Fruit fly (Drosophila melanogaster) whole organism, embryonic: ENCODE results near the gene CG13097.
A peak's percentile ranks its signal among the peaks of the same experiment; 100 is the strongest.

Experiments used
- Adf1 ChIP-seq: fragments of 200-800 bp; sonication (Bioruptor generic); IDR thresholded peaks from 2 replicates; pipeline ENCODE4 v1.3.6; 2022; ENCODE audit warnings: missing biosample characterization, missing genetic modification characterization
- Asciz ChIP-seq: fragments of 200-800 bp; sonication (Bioruptor generic); optimal IDR thresholded peaks from 2 replicates; lab custom pipeline; 2017; ENCODE audit warnings: missing biosample characterization, mild to moderate bottlenecking, missing genetic modification characterization, missing genetic modification reagents
- CG10147 ChIP-seq: fragments of 200-800 bp; sonication (Bioruptor generic); optimal IDR thresholded peaks from 2 replicates; lab custom pipeline; 2019; ENCODE audit warnings: missing biosample characterization, mild to moderate bottlenecking, missing genetic modification characterization, moderate library complexity
- CG1024 ChIP-seq: fragments of 200-800 bp; sonication (Bioruptor generic); IDR thresholded peaks from 2 replicates; pipeline ENCODE4 v1.3.6; 2022; ENCODE audit warnings: missing biosample characterization, missing genetic modification characterization
- CG10654 ChIP-seq: fragments of 200-800 bp; sonication (Bioruptor generic); optimal IDR thresholded peaks from 2 replicates; lab custom pipeline; 2016; ENCODE audit warnings: missing biosample characterization, missing genetic modification characterization
- CG11247 ChIP-seq: fragments of 200-800 bp; sonication (Bioruptor generic); IDR thresholded peaks from 2 replicates; pipeline ENCODE4 v1.3.6; 2022; ENCODE audit warnings: missing biosample characterization, missing genetic modification characterization
- CG11723 ChIP-seq: fragments of 200-800 bp; sonication (Bioruptor generic); optimal IDR thresholded peaks from 2 replicates; lab custom pipeline; 2017; ENCODE audit warnings: missing biosample characterization, mild to moderate bottlenecking, missing genetic modification characterization
- CG15011 ChIP-seq: fragments of 200-800 bp; sonication (Bioruptor generic); optimal IDR thresholded peaks from 3 replicates; lab custom pipeline; 2018; ENCODE audit warnings: missing biosample characterization, mild to moderate bottlenecking, missing genetic modification characterization
- CG16779 ChIP-seq: fragments of 200-800 bp; sonication (Bioruptor generic); IDR thresholded peaks from 2 replicates; pipeline ENCODE4 v1.3.6; 2022; ENCODE audit warnings: missing biosample characterization, missing genetic modification characterization
- CG17802 ChIP-seq: fragments of 200-800 bp; sonication (Bioruptor generic); optimal IDR thresholded peaks from 2 replicates; lab custom pipeline; 2018; ENCODE audit warnings: missing biosample characterization, mild to moderate bottlenecking, missing genetic modification characterization, moderate library complexity
- CG1832 ChIP-seq: fragments of 200-800 bp; sonication (Bioruptor generic); optimal IDR thresholded peaks from 2 replicates; lab custom pipeline; 2017; ENCODE audit warnings: missing biosample characterization, mild to moderate bottlenecking, missing genetic modification characterization, inconsistent platforms
- CG2199 ChIP-seq: fragments of 200-800 bp; sonication (Bioruptor generic); IDR thresholded peaks from 3 replicates; pipeline ENCODE4 v1.3.6; 2022; ENCODE audit warnings: missing biosample characterization, missing genetic modification characterization
- CG30431 ChIP-seq: fragments of 200-800 bp; sonication (Bioruptor generic); optimal IDR thresholded peaks from 2 replicates; lab custom pipeline; 2017; ENCODE audit warnings: missing biosample characterization, missing genetic modification characterization
- CG3281 ChIP-seq: fragments of 200-800 bp; sonication (Bioruptor generic); optimal IDR thresholded peaks from 3 replicates; lab custom pipeline; 2017; ENCODE audit warnings: missing biosample characterization, mild to moderate bottlenecking, missing genetic modification characterization
- CG5180 ChIP-seq: fragments of 200-800 bp; sonication (Bioruptor generic); optimal IDR thresholded peaks from 3 replicates; lab custom pipeline; 2017; ENCODE audit warnings: missing biosample characterization, missing genetic modification characterization, mild to moderate bottlenecking, moderate library complexity, missing genetic modification reagents
- CG6175 ChIP-seq: fragments of 200-800 bp; sonication (Bioruptor generic); IDR thresholded peaks from 3 replicates; pipeline ENCODE4 v1.3.6; 2022; ENCODE audit warnings: missing biosample characterization, missing genetic modification characterization
- CG6765 ChIP-seq: fragments of 200-800 bp; sonication (Bioruptor generic); optimal IDR thresholded peaks from 3 replicates; lab custom pipeline; 2017; ENCODE audit warnings: missing biosample characterization, mild to moderate bottlenecking, missing genetic modification characterization
- CG9727 ChIP-seq: fragments of 200-800 bp; sonication (Bioruptor generic); optimal IDR thresholded peaks from 3 replicates; lab custom pipeline; 2017; ENCODE audit warnings: missing biosample characterization, mild to moderate bottlenecking, missing genetic modification characterization
- CG9876 ChIP-seq: fragments of 200-800 bp; sonication (Bioruptor generic); optimal IDR thresholded peaks from 2 replicates; lab custom pipeline; 2016; ENCODE audit warnings: missing biosample characterization, missing genetic modification characterization
- CG9932 ChIP-seq: fragments of 200-800 bp; sonication (Bioruptor generic); IDR thresholded peaks from 2 replicates; pipeline ENCODE4 v1.3.6; 2022; ENCODE audit warnings: missing biosample characterization, missing genetic modification characterization
- CHES-1-like ChIP-seq: fragments of 200-800 bp; sonication (Bioruptor generic); optimal IDR thresholded peaks from 2 replicates; lab custom pipeline; 2016; ENCODE audit warnings: missing biosample characterization, missing genetic modification characterization
- Camta ChIP-seq: fragments of 200-800 bp; sonication (Bioruptor generic); optimal IDR thresholded peaks from 2 replicates; lab custom pipeline; 2016; ENCODE audit warnings: missing biosample characterization, missing genetic modification characterization
- Chrac-16 ChIP-seq: fragments of 200-800 bp; sonication (Bioruptor generic); optimal IDR thresholded peaks from 3 replicates; lab custom pipeline; 2016; ENCODE audit warnings: missing biosample characterization, missing genetic modification characterization
- CkIIα-i1 ChIP-seq: fragments of 200-800 bp; sonication (Bioruptor generic); IDR thresholded peaks from 2 replicates; pipeline ENCODE4 v1.3.6; 2022; ENCODE audit warnings: missing biosample characterization, missing genetic modification characterization
- Gug ChIP-seq: fragments of 200-800 bp; sonication (Bioruptor generic); IDR thresholded peaks from 4 replicates; pipeline ENCODE4 v1.3.6; 2022; ENCODE audit warnings: missing biosample characterization, missing genetic modification characterization
- H2.0 ChIP-seq: fragments of 200-800 bp; sonication (Bioruptor generic); IDR thresholded peaks from 2 replicates; pipeline ENCODE4 v1.3.6; 2022; ENCODE audit warnings: missing biosample characterization, missing genetic modification characterization
- HmgD ChIP-seq: fragments of 200-800 bp; sonication (Bioruptor generic); optimal IDR thresholded peaks from 3 replicates; lab custom pipeline; 2016; ENCODE audit warnings: missing biosample characterization, missing genetic modification characterization
- Hr3 ChIP-seq: fragments of 200-800 bp; sonication (Bioruptor generic); optimal IDR thresholded peaks from 3 replicates; lab custom pipeline; 2016; ENCODE audit warnings: missing biosample characterization, missing genetic modification characterization
- Hr39 ChIP-seq: fragments of >200 bp; optimal IDR thresholded peaks from 2 replicates; lab custom pipeline; 2017
- Kr ChIP-seq: fragments of 200-800 bp; sonication (Bioruptor generic); optimal IDR thresholded peaks from 2 replicates; lab custom pipeline; 2017; ENCODE audit warnings: missing biosample characterization, mild to moderate bottlenecking, missing genetic modification characterization
- Mrtf ChIP-seq: fragments of 200-800 bp; sonication (Bioruptor generic); IDR thresholded peaks from 3 replicates; pipeline ENCODE4 v1.3.6; 2022; ENCODE audit warnings: missing biosample characterization, missing genetic modification characterization
- Side ChIP-seq: fragments of 200-800 bp; sonication (Bioruptor generic); optimal IDR thresholded peaks from 2 replicates; lab custom pipeline; 2016; ENCODE audit warnings: missing biosample characterization, missing genetic modification characterization
- Sox100B ChIP-seq: fragments of 200-800 bp; sonication (Bioruptor generic); optimal IDR thresholded peaks from 3 replicates; lab custom pipeline; 2018; ENCODE audit warnings: missing biosample characterization, mild to moderate bottlenecking, missing genetic modification characterization
- Sox102F ChIP-seq: fragments of 200-800 bp; sonication (Bioruptor generic); optimal IDR thresholded peaks from 2 replicates; lab custom pipeline; 2018; ENCODE audit warnings: missing biosample characterization, mild to moderate bottlenecking, missing genetic modification characterization, moderate library complexity
- Sry-β ChIP-seq: fragments of 200-800 bp; sonication (Bioruptor generic); optimal IDR thresholded peaks from 2 replicates; lab custom pipeline; 2018; ENCODE audit warnings: missing biosample characterization, mild to moderate bottlenecking, missing genetic modification characterization, moderate library complexity
- YL-1 ChIP-seq: fragments of 200-800 bp; sonication (Bioruptor generic); optimal IDR thresholded peaks from 3 replicates; lab custom pipeline; 2017; ENCODE audit warnings: missing biosample characterization, mild to moderate bottlenecking, missing genetic modification characterization
- aop ChIP-seq: fragments of 200-800 bp; sonication (Bioruptor generic); IDR thresholded peaks from 2 replicates; pipeline ENCODE4 v1.3.6; 2022; ENCODE audit warnings: missing biosample characterization, missing genetic modification characterization
- btn ChIP-seq: fragments of 200-800 bp; sonication (Bioruptor generic); optimal IDR thresholded peaks from 2 replicates; lab custom pipeline; 2016; ENCODE audit warnings: missing biosample characterization, missing genetic modification characterization
- chinmo ChIP-seq: fragments of 200-800 bp; sonication (Bioruptor generic); IDR thresholded peaks from 4 replicates; pipeline ENCODE4 v1.3.6; 2022; ENCODE audit warnings: missing biosample characterization, missing genetic modification characterization; ENCODE audit not compliant: partially characterized antibody
- dm ChIP-seq: fragments of 200-800 bp; sonication (Bioruptor generic); optimal IDR thresholded peaks from 3 replicates; lab custom pipeline; 2016; ENCODE audit warnings: missing biosample characterization, missing genetic modification characterization
- emc ChIP-seq: fragments of 200-800 bp; sonication (Bioruptor generic); optimal IDR thresholded peaks from 2 replicates; lab custom pipeline; 2016; ENCODE audit warnings: missing biosample characterization, missing genetic modification characterization
- fd102C ChIP-seq: fragments of 200-800 bp; sonication (Bioruptor generic); optimal IDR thresholded peaks from 2 replicates; lab custom pipeline; 2018; ENCODE audit warnings: missing biosample characterization, mild to moderate bottlenecking, missing genetic modification characterization, moderate library complexity
- ftz-f1 ChIP-seq: fragments of 200-800 bp; sonication (Bioruptor generic); optimal IDR thresholded peaks from 2 replicates; lab custom pipeline; 2016; ENCODE audit warnings: missing biosample characterization, missing genetic modification characterization
- grn ChIP-seq: fragments of 200-800 bp; sonication (Bioruptor generic); optimal IDR thresholded peaks from 3 replicates; lab custom pipeline; 2017; ENCODE audit warnings: missing biosample characterization, missing genetic modification characterization
- klu ChIP-seq: fragments of 200-800 bp; sonication (Bioruptor generic); IDR thresholded peaks from 2 replicates; pipeline ENCODE4 v1.3.6; 2022; ENCODE audit warnings: missing biosample characterization, missing genetic modification characterization
- p53 ChIP-seq: fragments of 200-800 bp; sonication (Bioruptor generic); optimal IDR thresholded peaks from 2 replicates; lab custom pipeline; 2016; ENCODE audit warnings: missing biosample characterization, missing genetic modification characterization
- peb ChIP-seq: fragments of 200-800 bp; sonication (Bioruptor generic); IDR thresholded peaks from 2 replicates; pipeline ENCODE4 v1.3.6; 2022; ENCODE audit warnings: missing biosample characterization, missing genetic modification characterization
- scrt ChIP-seq: fragments of 200-800 bp; sonication (Bioruptor generic); optimal IDR thresholded peaks from 2 replicates; lab custom pipeline; 2018; ENCODE audit warnings: missing biosample characterization, mild to moderate bottlenecking, missing genetic modification characterization, moderate library complexity
- sens-2 ChIP-seq: fragments of 200-800 bp; sonication (Bioruptor generic); IDR thresholded peaks from 2 replicates; pipeline ENCODE4 v1.3.6; 2022; ENCODE audit warnings: missing biosample characterization, missing genetic modification characterization
- sug ChIP-seq: fragments of 200-800 bp; optimal IDR thresholded peaks from 2 replicates; lab custom pipeline; 2019; ENCODE audit warnings: missing biosample characterization, mild to moderate bottlenecking, missing genetic modification characterization, moderate library complexity
- tll ChIP-seq, 2 experiments: fragments of 200-800 bp in 1 of 2; fragments of >200 bp in 1 of 2; sonication (Bioruptor generic) in 1 of 2; optimal IDR thresholded peaks; 2 replicates each; lab custom pipeline; 2017 to 2019; ENCODE audit warnings: missing biosample characterization in 2 of 2, missing genetic modification characterization in 2 of 2, mild to moderate bottlenecking in 1 of 2, moderate library complexity in 1 of 2
- tup ChIP-seq: fragments of 200-800 bp; sonication (Bioruptor generic); optimal IDR thresholded peaks from 2 replicates; lab custom pipeline; 2016; ENCODE audit warnings: missing biosample characterization, mild to moderate bottlenecking, missing genetic modification characterization, moderate library complexity

The CG13097 gene

dm6 chr2L:8528318-8528717, 13.7 kb upstream of the CG13097 start, which contains the start of the genes lmgA and lmgB (continued):
- no peak for TF ChIP-seq CG9876 (GFP tag; lab: Kevin White, UChicago)
- no peak for TF ChIP-seq CG30431
- no peak for TF ChIP-seq Kr
- TF ChIP-seq Adf1 (GFP tag; lab: Robert Waterston, UW): no peak
- no peak for TF ChIP-seq aop (GFP tag; lab: Robert Waterston, UW)
- TF ChIP-seq p53 (GFP tag; lab: Kevin White, UChicago): no peak
- no peak for TF ChIP-seq CG6765 (GFP tag; lab: Kevin White, UChicago)
- TF ChIP-seq YL-1 (GFP tag; lab: Kevin White, UChicago): peak; percentile 52
- TF ChIP-seq fd102C (GFP tag; lab: Kevin White, UChicago): no peak
- no peak for TF ChIP-seq Side (GFP tag; lab: Kevin White, UChicago)
- TF ChIP-seq scrt (GFP tag; lab: Kevin White, UChicago): no peak
- TF ChIP-seq HmgD (GFP tag; lab: Kevin White, UChicago): no peak
- TF ChIP-seq Sox102F (GFP tag; lab: Kevin White, UChicago): peak; percentile 36
- TF ChIP-seq CG16779 (GFP tag; lab: Robert Waterston, UW): 0 out of 2 replicates have a peak, but pooled peaks have one; percentile 19
- TF ChIP-seq CG1832 (GFP tag; lab: Kevin White, UChicago): no peak
- TF ChIP-seq Camta: no peak
- TF ChIP-seq CG15011: no peak
- TF ChIP-seq sug: no peak
- peak; percentile 95 for TF ChIP-seq Hr3 (GFP tag; lab: Kevin White, UChicago)
- no peak for TF ChIP-seq CHES-1-like (GFP tag; lab: Kevin White, UChicago)
- TF ChIP-seq CG2199: no peak; the same call in 2 of the 3 replicates
- peak; percentile 76 for TF ChIP-seq CG9932 (GFP tag; lab: Robert Waterston, UW)
- no peak for TF ChIP-seq sens-2 (GFP tag; lab: Robert Waterston, UW)
- peak; percentile 46; the same call in 3 of the 4 replicates for TF ChIP-seq chinmo (GFP tag; lab: Robert Waterston, UW)
- no peak for TF ChIP-seq Sry-β
- TF ChIP-seq CG10654 (GFP tag; lab: Kevin White, UChicago): peak; percentile 60
- TF ChIP-seq tup: peak; percentile 40
- TF ChIP-seq Mrtf (GFP tag; lab: Robert Waterston, UW): no peak
- TF ChIP-seq grn (GFP tag; lab: Kevin White, UChicago): no peak
- TF ChIP-seq CG11247: no peak
- TF ChIP-seq CG1024 (GFP tag; lab: Robert Waterston, UW): no peak
- peak; percentile 14 for TF ChIP-seq CG9727
- TF ChIP-seq CG6175: no peak
- TF ChIP-seq peb (GFP tag; lab: Robert Waterston, UW): no peak
- no peak for TF ChIP-seq CG5180 (GFP tag; lab: Kevin White, UChicago)
- TF ChIP-seq H2.0 (GFP tag; lab: Robert Waterston, UW): peak; percentile 33; the same call in 1 of the 2 replicates
- TF ChIP-seq Chrac-16: peak; percentile 41
- TF ChIP-seq btn (GFP tag; lab: Kevin White, UChicago): no peak
- TF ChIP-seq Asciz: no peak
- TF ChIP-seq ftz-f1: no peak
- no peak for TF ChIP-seq CG17802
- TF ChIP-seq Hr39 (lab: Kevin White, UChicago): no peak
- TF ChIP-seq klu (GFP tag; lab: Robert Waterston, UW): no peak
- peak; percentile 62; the same call in 3 of the 4 replicates for TF ChIP-seq Gug (GFP tag; lab: Robert Waterston, UW)
- no peak for TF ChIP-seq emc (GFP tag; lab: Kevin White, UChicago)
- TF ChIP-seq tll (GFP tag; optimal IDR thresholded peaks at IDR 0.05; lab: Kevin White, UChicago): no peak
- TF ChIP-seq CG3281: no peak
- no peak for TF ChIP-seq CG11723 (GFP tag; lab: Kevin White, UChicago)
- TF ChIP-seq CkIIα-i1 (GFP tag; lab: Robert Waterston, UW): no peak
- TF ChIP-seq dm: no peak
- no peak for TF ChIP-seq Sox100B
- TF ChIP-seq CG10147 (GFP tag; lab: Kevin White, UChicago): peak; percentile 8
